Worm (Caenorhabditis elegans) whole organism, L1 larva: ENCODE measurements around the gene phf-34.

Source experiments
- C34B4.2 ChIP-seq: sonication (generic microtip); optimal IDR thresholded peaks from 2 replicates; lab custom pipeline; 2017; ENCODE audit warnings: mild to moderate bottlenecking, missing genetic modification characterization, missing compliant biosample characterization
- F16B12.6 ChIP-seq: fragments of 150-350 bp; optimal IDR thresholded peaks from 2 replicates; lab custom pipeline; 2014; ENCODE audit warnings: missing biosample characterization, missing genetic modification characterization
- aha-1 ChIP-seq: fragments of 150-350 bp; optimal IDR thresholded peaks from 2 replicates; lab custom pipeline; 2014; ENCODE audit warnings: missing biosample characterization, missing genetic modification characterization
- alr-1 ChIP-seq: fragments of 200-800 bp; sonication (Bioruptor generic); optimal IDR thresholded peaks from 2 replicates; lab custom pipeline; 2018; ENCODE audit warnings: borderline replicate concordance, mild to moderate bottlenecking, missing genetic modification characterization, missing compliant biosample characterization
- ama-1 ChIP-seq: fragments of 150-350 bp; optimal IDR thresholded peaks from 2 replicates; lab custom pipeline; 2014
- ceh-63 ChIP-seq: fragments of 200-800 bp; sonication (Bioruptor generic); optimal IDR thresholded peaks from 2 replicates; lab custom pipeline; 2018; ENCODE audit warnings: mild to moderate bottlenecking, missing genetic modification characterization, missing compliant biosample characterization
- ceh-82 ChIP-seq, 3 experiments: fragments of 150-350 bp in 1 of 3; sonication (generic microtip) in 2 of 3; optimal IDR thresholded peaks; 2 replicates each; lab custom pipeline; 2014 to 2017; ENCODE audit warnings: missing biosample characterization in 3 of 3, missing genetic modification characterization in 3 of 3
- ceh-88 ChIP-seq: fragments of 200-800 bp; sonication (Bioruptor generic); IDR thresholded peaks from 2 replicates; pipeline ENCODE4 v1.3.6; 2022; ENCODE audit warnings: missing genetic modification characterization, missing compliant biosample characterization
- ces-1 ChIP-seq: fragments of 150-350 bp; optimal IDR thresholded peaks from 2 replicates; lab custom pipeline; 2014; ENCODE audit warnings: missing biosample characterization, missing genetic modification reagents, missing genetic modification characterization
- efl-3 ChIP-seq: fragments of 200-800 bp; sonication (Bioruptor generic); optimal IDR thresholded peaks from 2 replicates; lab custom pipeline; 2018; ENCODE audit warnings: mild to moderate bottlenecking, missing genetic modification characterization, missing compliant biosample characterization
- egl-13 ChIP-seq: sonication (generic microtip); optimal IDR thresholded peaks from 2 replicates; lab custom pipeline; 2016; ENCODE audit warnings: missing genotype, missing genetic modification reagents, missing genetic modification characterization, missing compliant biosample characterization
- egl-27 ChIP-seq, 2 experiments: fragments of 150-350 bp in 1 of 2; sonication (generic microtip); optimal IDR thresholded peaks; 3 replicates each; lab custom pipeline; 2017 to 2018; ENCODE audit warnings: missing biosample characterization in 2 of 2, missing genetic modification characterization in 2 of 2, missing genetic modification reagents in 2 of 2
- ets-5 ChIP-seq: fragments of 200-800 bp; sonication (Bioruptor generic); IDR thresholded peaks from 2 replicates; pipeline ENCODE4 v1.3.6; 2022; ENCODE audit warnings: missing genetic modification characterization, missing compliant biosample characterization
- fkh-10 ChIP-seq: sonication (generic microtip); optimal IDR thresholded peaks from 2 replicates; lab custom pipeline; 2017; ENCODE audit warnings: missing biosample characterization, missing genetic modification reagents, missing genetic modification characterization
- fkh-8 ChIP-seq: sonication (generic microtip); optimal IDR thresholded peaks from 2 replicates; lab custom pipeline; 2016; ENCODE audit warnings: mild to moderate bottlenecking, missing genetic modification characterization, missing compliant biosample characterization
- fos-1 ChIP-seq: fragments of 150-350 bp; optimal IDR thresholded peaks from 2 replicates; lab custom pipeline; 2014; ENCODE audit warnings: missing biosample characterization, missing genetic modification characterization
- hlh-17 ChIP-seq: fragments of 200-800 bp; sonication (Bioruptor generic); optimal IDR thresholded peaks from 2 replicates; lab custom pipeline; 2018; ENCODE audit warnings: missing genetic modification characterization, mild to moderate bottlenecking, missing compliant biosample characterization, moderate library complexity, borderline replicate concordance
- hlh-4 ChIP-seq: sonication (generic microtip); optimal IDR thresholded peaks from 2 replicates; lab custom pipeline; 2016; ENCODE audit warnings: mild to moderate bottlenecking, missing genetic modification characterization, missing compliant biosample characterization
- hpl-2 ChIP-seq: fragments of 150-350 bp; optimal IDR thresholded peaks from 2 replicates; lab custom pipeline; 2014; ENCODE audit warnings: missing biosample characterization, missing genetic modification reagents, missing genetic modification characterization
- irx-1 ChIP-seq: sonication (generic microtip); optimal IDR thresholded peaks from 2 replicates; lab custom pipeline; 2016; ENCODE audit warnings: missing genetic modification characterization, missing compliant biosample characterization
- isw-1 ChIP-seq: fragments of 200-800 bp; sonication (Bioruptor generic); IDR thresholded peaks from 2 replicates; pipeline ENCODE4 v1.3.6; 2022; ENCODE audit warnings: missing genetic modification characterization, missing compliant biosample characterization
- jun-1 ChIP-seq: fragments of 150-350 bp; optimal IDR thresholded peaks from 2 replicates; lab custom pipeline; 2014; ENCODE audit warnings: missing biosample characterization, missing genetic modification reagents, missing genetic modification characterization
- lin-14 ChIP-seq: fragments of 200-800 bp; sonication (Bioruptor generic); optimal IDR thresholded peaks from 2 replicates; lab custom pipeline; 2018; ENCODE audit warnings: mild to moderate bottlenecking, missing genetic modification characterization, moderate library complexity, missing compliant biosample characterization
- lin-15B ChIP-seq: fragments of 150-350 bp; sonication (generic microtip); optimal IDR thresholded peaks from 3 replicates; lab custom pipeline; 2014; ENCODE audit warnings: missing biosample characterization, missing genetic modification characterization
- lin-35 ChIP-seq, 2 experiments: fragments of 150-350 bp; optimal IDR thresholded peaks; 2 replicates each; lab custom pipeline; 2014; ENCODE audit warnings: missing biosample characterization in 2 of 2, missing genetic modification characterization in 2 of 2, missing genetic modification reagents in 2 of 2
- mab-9 ChIP-seq: fragments of 200-800 bp; sonication (Bioruptor generic); IDR thresholded peaks from 2 replicates; pipeline ENCODE4 v1.3.6; 2022; ENCODE audit warnings: missing genetic modification reagents, missing genetic modification characterization, missing compliant biosample characterization
- mdl-1 ChIP-seq, 2 experiments: fragments of 150-350 bp; optimal IDR thresholded peaks; 2 replicates each; lab custom pipeline; 2014 to 2017; ENCODE audit warnings: missing biosample characterization in 2 of 2, missing genetic modification characterization in 2 of 2, inconsistent platforms in 1 of 2
- mef-2 ChIP-seq: fragments of 150-350 bp; optimal IDR thresholded peaks from 2 replicates; lab custom pipeline; 2014; ENCODE audit warnings: missing biosample characterization, missing genetic modification characterization
- nhr-12 ChIP-seq: sonication (generic microtip); optimal IDR thresholded peaks from 2 replicates; lab custom pipeline; 2017; ENCODE audit warnings: missing biosample characterization, missing genetic modification characterization
- nhr-19 ChIP-seq: fragments of 200-800 bp; sonication (Bioruptor generic); conservative IDR thresholded peaks from 2 replicates; pipeline ENCODE4 v1.3.6; 2022; ENCODE audit warnings: missing genetic modification characterization, missing compliant biosample characterization
- nhr-20 ChIP-seq: sonication (generic microtip); optimal IDR thresholded peaks from 2 replicates; lab custom pipeline; 2016; ENCODE audit warnings: mild to moderate bottlenecking, missing genetic modification characterization, missing compliant biosample characterization
- nhr-28 ChIP-seq: fragments of 150-350 bp; optimal IDR thresholded peaks from 2 replicates; lab custom pipeline; 2014; ENCODE audit warnings: missing biosample characterization, missing genetic modification characterization
- nhr-76 ChIP-seq: sonication (generic microtip); optimal IDR thresholded peaks from 2 replicates; lab custom pipeline; 2017; ENCODE audit warnings: missing biosample characterization, missing genetic modification characterization
- nhr-84 ChIP-seq: sonication (generic microtip); optimal IDR thresholded peaks from 2 replicates; lab custom pipeline; 2017; ENCODE audit warnings: missing biosample characterization, missing genetic modification characterization
- nhr-85 ChIP-seq: sonication (generic microtip); peaks from one replicate; lab custom pipeline; 2016; ENCODE audit warnings: missing genetic modification characterization, inconsistent platforms, missing compliant biosample characterization
- nhr-90 ChIP-seq: sonication (generic microtip); optimal IDR thresholded peaks from 2 replicates; lab custom pipeline; 2016; ENCODE audit warnings: mild to moderate bottlenecking, missing genetic modification characterization, missing compliant biosample characterization; ENCODE audit not compliant: poor library complexity
- pag-3 ChIP-seq: sonication (generic microtip); optimal IDR thresholded peaks from 2 replicates; lab custom pipeline; 2017; ENCODE audit warnings: missing genetic modification characterization, mild to moderate bottlenecking, missing compliant biosample characterization, antibody characterized with exemption, borderline replicate concordance; ENCODE audit not compliant: insufficient read depth
- rnt-1 ChIP-seq: sonication (generic microtip); optimal IDR thresholded peaks from 2 replicates; lab custom pipeline; 2016; ENCODE audit warnings: mild to moderate bottlenecking, missing genetic modification characterization, moderate library complexity, missing compliant biosample characterization
- skn-1 ChIP-seq: fragments of 150-350 bp; optimal IDR thresholded peaks from 2 replicates; lab custom pipeline; 2014; ENCODE audit warnings: missing biosample characterization, missing genetic modification characterization
- snpc-4 ChIP-seq: fragments of 150-350 bp; optimal IDR thresholded peaks from 2 replicates; lab custom pipeline; 2014; ENCODE audit warnings: missing biosample characterization, missing genetic modification characterization
- snu-23 ChIP-seq: sonication (generic microtip); optimal IDR thresholded peaks from 2 replicates; lab custom pipeline; 2016; ENCODE audit warnings: missing genetic modification characterization, missing compliant biosample characterization
- tbx-2 ChIP-seq: sonication (generic microtip); optimal IDR thresholded peaks from 2 replicates; lab custom pipeline; 2016; ENCODE audit warnings: missing genetic modification characterization, missing compliant biosample characterization
- tlp-1 ChIP-seq: fragments of 150-350 bp; optimal IDR thresholded peaks from 2 replicates; lab custom pipeline; 2014; ENCODE audit warnings: missing biosample characterization, missing genetic modification characterization
- unc-130 ChIP-seq: fragments of 150-350 bp; optimal IDR thresholded peaks from 2 replicates; lab custom pipeline; 2017; ENCODE audit warnings: missing biosample characterization, missing genetic modification characterization, inconsistent platforms
- unc-30 ChIP-seq: sonication (generic microtip); optimal IDR thresholded peaks from 2 replicates; lab custom pipeline; 2017; ENCODE audit warnings: missing biosample characterization, missing genetic modification characterization
- unc-62 ChIP-seq: fragments of 150-350 bp; optimal IDR thresholded peaks from 2 replicates; lab custom pipeline; 2014; ENCODE audit warnings: missing biosample characterization, missing genetic modification reagents, missing genetic modification characterization
- unc-98 ChIP-seq: fragments of 200-800 bp; sonication (Bioruptor generic); IDR thresholded peaks from 2 replicates; pipeline ENCODE4 v1.3.6; 2022; ENCODE audit warnings: missing genetic modification characterization, missing compliant biosample characterization
- ztf-11 ChIP-seq, 2 experiments: sonication (generic microtip); optimal IDR thresholded peaks; 2 replicates each; lab custom pipeline; 2016 to 2017; ENCODE audit warnings: missing genetic modification characterization in 2 of 2, missing biosample characterization in 1 of 2, missing compliant biosample characterization in 1 of 2

phf-34 gene

ce11 chrX:9932226-9932773 is 33.0 kb upstream of the phf-34 start, which contains the start of gene tsp-21 (continued):
- TF ChIP-seq lin-15B, result no peak
- TF ChIP-seq lin-14 (GFP tag; lab: Kevin White, UChicago), result peak; percentile 94
- TF ChIP-seq isw-1, result no peak
- TF ChIP-seq hlh-17, result no peak
- no peak for TF ChIP-seq mef-2 (tag; lab: Kevin White, UChicago)
- TF ChIP-seq mdl-1 (tag; optimal IDR thresholded peaks at IDR 0.05; lab: Kevin White, UChicago), result peak in 1 of 2 experiments; percentile 71
- TF ChIP-seq hlh-4 (tag; lab: Kevin White, UChicago), result no peak
- no peak for TF ChIP-seq tlp-1 (tag; lab: Kevin White, UChicago)
- TF ChIP-seq tbx-2 (tag; lab: Kevin White, UChicago), result peak; percentile 59
- peak; percentile 15 for TF ChIP-seq irx-1
- no peak for TF ChIP-seq fkh-10 (GFP tag; lab: Kevin White, UChicago)
- peak in 2 of 3 experiments; percentile 12 to 87 for TF ChIP-seq ceh-82 (tag; optimal IDR thresholded peaks at IDR 0.05; lab: Kevin White, UChicago)
- no peak for TF ChIP-seq unc-130 (tag; lab: Kevin White, UChicago)
- TF ChIP-seq fos-1 (tag; lab: Kevin White, UChicago), result peak; percentile 76
- TF ChIP-seq unc-30 (tag; lab: Kevin White, UChicago), result no peak
- no peak for TF ChIP-seq snpc-4 (tag; lab: Kevin White, UChicago)
- TF ChIP-seq efl-3 (GFP tag; lab: Kevin White, UChicago), result no peak
- no peak for TF ChIP-seq egl-13 (tag; lab: Kevin White, UChicago)
- TF ChIP-seq ceh-63 (GFP tag; lab: Kevin White, UChicago), result no peak
- TF ChIP-seq nhr-28 (tag; lab: Kevin White, UChicago), result no peak
- peak; percentile 80 for TF ChIP-seq nhr-20 (tag; lab: Kevin White, UChicago)
- TF ChIP-seq nhr-85 (tag; lab: Kevin White, UChicago), result peak; percentile 95
- TF ChIP-seq jun-1 (tag; lab: Kevin White, UChicago), result peak; percentile 82
- TF ChIP-seq skn-1 (tag; lab: Kevin White, UChicago), result peak; percentile 84
- TF ChIP-seq nhr-12 (tag; lab: Kevin White, UChicago), result no peak
- no peak for TF ChIP-seq nhr-76 (tag; lab: Kevin White, UChicago)
- peak; percentile 46 to 82 for TF ChIP-seq lin-35 (GFP tag; optimal IDR thresholded peaks at IDR 0.05; lab: Kevin White, UChicago)
- no peak for TF ChIP-seq pag-3 (tag; lab: Kevin White, UChicago)
- no peak for TF ChIP-seq aha-1 (tag; lab: Kevin White, UChicago)
- no peak for TF ChIP-seq ces-1 (GFP tag; lab: Kevin White, UChicago)
- TF ChIP-seq unc-62, result no peak
- TF ChIP-seq ztf-11 (tag; optimal IDR thresholded peaks at IDR 0.05; lab: Kevin White, UChicago), result peak in 1 of 2 experiments; percentile 50
- TF ChIP-seq, all 84 proteins: peak for 39

ce11 chrX:9931362-9931761 is 32.1 kb upstream of the phf-34 start, which contains the start of gene nra-3:
Gene nra-3 (minus strand): TSS chrX:9931462.
- no peak for TF ChIP-seq nhr-90
- peak; percentile 4 for TF ChIP-seq rnt-1
- no peak for TF ChIP-seq unc-62
- no peak for TF ChIP-seq aha-1 (tag; lab: Kevin White, UChicago)
- TF ChIP-seq lin-14 (GFP tag; lab: Kevin White, UChicago), result peak; percentile 16

ce11 chrX:9927993-9928392 is 28.7 kb upstream of the phf-34 start:
- TF ChIP-seq hlh-17 (no peak), lin-15B (no peak), egl-27 (tag; optimal IDR thresholded peaks at IDR 0.05; lab: Kevin White, UChicago) (no peak), unc-98 (GFP tag; lab: Robert Waterston, UW) (no peak), fkh-8 (tag; lab: Kevin White, UChicago) (peak; percentile 91), ceh-82 (tag; optimal IDR thresholded peaks at IDR 0.05; lab: Kevin White, UChicago) (no peak), lin-14 (GFP tag; lab: Kevin White, UChicago) (no peak), ceh-88 (GFP tag; lab: Robert Waterston, UW) (no peak), tlp-1 (tag; lab: Kevin White, UChicago) (no peak), lin-35 (GFP tag; optimal IDR thresholded peaks at IDR 0.05; lab: Kevin White, UChicago) (no peak), mab-9 (GFP tag; lab: Robert Waterston, UW) (no peak), nhr-76 (tag; lab: Kevin White, UChicago) (no peak), ama-1 (no peak), F16B12.6 (tag; lab: Kevin White, UChicago) (no peak), hpl-2 (no peak), ets-5 (GFP tag; lab: Robert Waterston, UW) (no peak), nhr-84 (no peak), snu-23 (no peak), skn-1 (tag; lab: Kevin White, UChicago) (no peak), C34B4.2 (tag; lab: Kevin White, UChicago) (no peak), nhr-19 (GFP tag; lab: Robert Waterston, UW) (no peak), alr-1 (tag; lab: Kevin White, UChicago) (no peak), ztf-11 (tag; optimal IDR thresholded peaks at IDR 0.05; lab: Kevin White, UChicago) (no peak)
